Worm (Caenorhabditis elegans) whole organism, L2 larva: ENCODE measurements around the gene wdfy-2.

Experiments
- C34F6.9 ChIP-seq: fragments of 150-350 bp; optimal IDR thresholded peaks from 2 replicates; lab custom pipeline; 2014; ENCODE audit warnings: missing biosample characterization, missing genetic modification characterization
- F13H6.1 ChIP-seq: sonication (generic microtip); optimal IDR thresholded peaks from 2 replicates; lab custom pipeline; 2016; ENCODE audit warnings: missing genetic modification characterization, missing compliant biosample characterization
- Y55F3AM.14 ChIP-seq: fragments of 200-800 bp; sonication (Bioruptor generic); optimal IDR thresholded peaks from 2 replicates; lab custom pipeline; 2018; ENCODE audit warnings: mild to moderate bottlenecking, missing genetic modification characterization, missing compliant biosample characterization
- ZK546.5 ChIP-seq: sonication (generic microtip); optimal IDR thresholded peaks from 2 replicates; lab custom pipeline; 2017; ENCODE audit warnings: missing biosample characterization, missing genetic modification characterization
- alr-1 ChIP-seq: fragments of 150-350 bp; optimal IDR thresholded peaks from 2 replicates; lab custom pipeline; 2014; ENCODE audit warnings: missing biosample characterization, missing genetic modification characterization
- aly-2 ChIP-seq: fragments of 150-350 bp; optimal IDR thresholded peaks from 2 replicates; lab custom pipeline; 2014; ENCODE audit warnings: missing biosample characterization, missing genetic modification characterization
- blmp-1 ChIP-seq: sonication (generic microtip); optimal IDR thresholded peaks from 2 replicates; lab custom pipeline; 2017; ENCODE audit warnings: missing genetic modification characterization, mild to moderate bottlenecking, missing compliant biosample characterization, antibody characterized with exemption, moderate library complexity; ENCODE audit not compliant: insufficient read depth
- ceh-16 ChIP-seq: fragments of 150-350 bp; optimal IDR thresholded peaks from 2 replicates; lab custom pipeline; 2014; ENCODE audit warnings: missing biosample characterization, missing genetic modification characterization
- ceh-82 ChIP-seq: fragments of 150-350 bp; optimal IDR thresholded peaks from 2 replicates; lab custom pipeline; 2014; ENCODE audit warnings: missing biosample characterization, missing genetic modification characterization
- crh-2 ChIP-seq: sonication (generic microtip); optimal IDR thresholded peaks from 2 replicates; lab custom pipeline; 2017; ENCODE audit warnings: missing biosample characterization, missing genetic modification characterization
- dmd-4 ChIP-seq: sonication (generic microtip); optimal IDR thresholded peaks from 2 replicates; lab custom pipeline; 2017; ENCODE audit warnings: missing biosample characterization, missing genetic modification characterization
- egl-27 ChIP-seq: sonication (generic microtip); optimal IDR thresholded peaks from 3 replicates; lab custom pipeline; 2017; ENCODE audit warnings: missing biosample characterization, missing genetic modification reagents, missing genetic modification characterization
- elt-1 ChIP-seq: fragments of 150-350 bp; optimal IDR thresholded peaks from 2 replicates; lab custom pipeline; 2014; ENCODE audit warnings: missing biosample characterization, missing genetic modification characterization
- elt-3 ChIP-seq: sonication (generic microtip); optimal IDR thresholded peaks from 2 replicates; lab custom pipeline; 2017; ENCODE audit warnings: missing biosample characterization, missing genetic modification characterization
- fos-1 ChIP-seq: fragments of 150-350 bp; optimal IDR thresholded peaks from 2 replicates; lab custom pipeline; 2014; ENCODE audit warnings: missing biosample characterization, missing genetic modification characterization
- gmeb-1 ChIP-seq: fragments of 150-350 bp; optimal IDR thresholded peaks from 2 replicates; lab custom pipeline; 2014; ENCODE audit warnings: missing biosample characterization, missing genetic modification characterization
- lin-11 ChIP-seq: fragments of 150-350 bp; sonication (generic microtip); optimal IDR thresholded peaks from 2 replicates; lab custom pipeline; 2014; ENCODE audit warnings: missing biosample characterization, missing genetic modification characterization, inconsistent platforms, mixed read lengths
- lin-13 ChIP-seq: fragments of 150-350 bp; optimal IDR thresholded peaks from 2 replicates; lab custom pipeline; 2014; ENCODE audit warnings: missing biosample characterization, missing genetic modification reagents, missing genetic modification characterization
- lin-39 ChIP-seq: fragments of 150-350 bp; optimal IDR thresholded peaks from 2 replicates; lab custom pipeline; 2014; ENCODE audit warnings: missing biosample characterization, missing genetic modification reagents, missing genetic modification characterization
- lsy-2 ChIP-seq, 2 experiments: fragments of 150-350 bp in 1 of 2; sonication (generic microtip) in 1 of 2; optimal IDR thresholded peaks; 2 replicates each; lab custom pipeline; 2014 to 2017; ENCODE audit warnings: missing biosample characterization in 2 of 2, missing genetic modification characterization in 2 of 2
- mbf-1 ChIP-seq: sonication (generic microtip); optimal IDR thresholded peaks from 2 replicates; lab custom pipeline; 2017; ENCODE audit warnings: missing biosample characterization, missing genetic modification characterization
- mdl-1 ChIP-seq, 2 experiments: fragments of 150-350 bp in 1 of 2; sonication (generic microtip) in 1 of 2; optimal IDR thresholded peaks; 2 replicates each; lab custom pipeline; 2017; ENCODE audit warnings: missing biosample characterization in 2 of 2, missing genetic modification characterization in 2 of 2
- nhr-10 ChIP-seq: sonication (generic microtip); optimal IDR thresholded peaks from 2 replicates; lab custom pipeline; 2017; ENCODE audit warnings: missing biosample characterization, missing genetic modification characterization
- nhr-11 ChIP-seq: fragments of 150-350 bp; optimal IDR thresholded peaks from 2 replicates; lab custom pipeline; 2014; ENCODE audit warnings: missing biosample characterization, missing genetic modification characterization
- nhr-129 ChIP-seq: fragments of 150-350 bp; optimal IDR thresholded peaks from 2 replicates; lab custom pipeline; 2014; ENCODE audit warnings: missing biosample characterization, missing genetic modification characterization
- nhr-23 ChIP-seq: fragments of 150-350 bp; optimal IDR thresholded peaks from 2 replicates; lab custom pipeline; 2014; ENCODE audit warnings: missing biosample characterization, missing genetic modification reagents, missing genetic modification characterization
- nhr-237 ChIP-seq: fragments of 150-350 bp; optimal IDR thresholded peaks from 2 replicates; lab custom pipeline; 2014; ENCODE audit warnings: missing biosample characterization, missing genetic modification characterization
- nhr-77 ChIP-seq: fragments of 150-350 bp; optimal IDR thresholded peaks from 2 replicates; lab custom pipeline; 2014; ENCODE audit warnings: missing biosample characterization, missing genetic modification characterization
- sem-4 ChIP-seq: fragments of 150-350 bp; optimal IDR thresholded peaks from 2 replicates; lab custom pipeline; 2014; ENCODE audit warnings: missing biosample characterization, missing genetic modification reagents, missing genetic modification characterization
- skn-1 ChIP-seq: sonication (generic microtip); optimal IDR thresholded peaks from 2 replicates; lab custom pipeline; 2017; ENCODE audit warnings: missing biosample characterization, missing genetic modification characterization
- sma-9 ChIP-seq, 2 experiments: fragments of 150-350 bp in 1 of 2; sonication (generic microtip) in 1 of 2; optimal IDR thresholded peaks; 2 replicates each; lab custom pipeline; 2014 to 2016; ENCODE audit warnings: missing genetic modification characterization in 2 of 2, mild to moderate bottlenecking in 1 of 2, missing biosample characterization in 1 of 2, missing compliant biosample characterization in 1 of 2, missing genetic modification reagents in 1 of 2, moderate library complexity in 1 of 2
- snpc-4 ChIP-seq: fragments of 150-350 bp; optimal IDR thresholded peaks from 2 replicates; lab custom pipeline; 2014; ENCODE audit warnings: missing biosample characterization, missing genetic modification characterization
- unc-55 ChIP-seq: fragments of 150-350 bp; sonication (generic microtip); optimal IDR thresholded peaks from 3 replicates; lab custom pipeline; 2014; ENCODE audit warnings: missing biosample characterization, missing genetic modification reagents, missing genetic modification characterization
- unc-62 ChIP-seq: fragments of 150-350 bp; optimal IDR thresholded peaks from 2 replicates; lab custom pipeline; 2014; ENCODE audit warnings: missing biosample characterization, missing genetic modification reagents, missing genetic modification characterization
- zag-1 ChIP-seq: fragments of 150-350 bp; optimal IDR thresholded peaks from 2 replicates; lab custom pipeline; 2014; ENCODE audit warnings: missing biosample characterization, missing genetic modification characterization
- ztf-1 ChIP-seq: fragments of 200-800 bp; sonication (Bioruptor generic); conservative IDR thresholded peaks from 2 replicates; pipeline ENCODE4 v1.3.6; 2022; ENCODE audit warnings: missing genetic modification characterization, missing compliant biosample characterization
- ztf-11 ChIP-seq: sonication (generic microtip); optimal IDR thresholded peaks from 2 replicates; lab custom pipeline; 2017; ENCODE audit warnings: missing biosample characterization, missing genetic modification characterization
- ztf-4 ChIP-seq: fragments of 150-350 bp; optimal IDR thresholded peaks from 2 replicates; lab custom pipeline; 2014; ENCODE audit warnings: missing biosample characterization, missing genetic modification characterization

Gene wdfy-2

DNA sequence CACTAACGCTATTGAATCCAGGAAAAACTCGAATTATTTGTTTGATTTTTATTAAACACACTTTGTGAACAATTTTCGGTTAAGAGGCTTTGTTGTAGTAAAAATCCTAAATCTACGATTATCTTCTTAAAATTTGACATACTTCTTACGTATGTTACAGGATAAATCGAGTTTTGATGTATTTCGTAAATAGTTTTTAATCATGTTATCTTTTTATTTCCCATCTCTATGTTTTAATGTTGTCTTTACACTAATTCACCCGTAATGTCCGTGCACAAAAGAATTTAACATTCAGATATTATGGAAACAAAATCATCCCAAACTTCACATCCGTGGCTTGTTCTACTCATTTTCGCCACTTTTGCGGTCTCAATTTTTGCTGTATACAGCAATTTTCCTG is 4.0 kb downstream of the wdfy-2 start, which contains the start of gene egli-1:
TSS of gene egli-1 (plus strand) at position 301 of the 400 bp plus-strand sequence.
- TF ChIP-seq lin-11 (tag; lab: Kevin White, UChicago) (no peak), dmd-4 (tag; lab: Kevin White, UChicago) (no peak), F13H6.1 (no peak), nhr-10 (tag; lab: Kevin White, UChicago) (no peak), mdl-1 (tag; optimal IDR thresholded peaks at IDR 0.05; lab: Kevin White, UChicago) (no peak), zag-1 (tag; lab: Kevin White, UChicago) (no peak), ztf-1 (GFP tag; lab: Robert Waterston, UW) (no peak), aly-2 (tag; lab: Kevin White, UChicago) (no peak), ztf-4 (tag; lab: Kevin White, UChicago) (no peak), fos-1 (tag; lab: Kevin White, UChicago) (no peak), nhr-129 (tag; lab: Kevin White, UChicago) (no peak), elt-3 (tag; lab: Kevin White, UChicago) (no peak), egl-27 (tag; lab: Kevin White, UChicago) (no peak), ceh-82 (tag; lab: Kevin White, UChicago) (no peak), blmp-1 (tag; lab: Kevin White, UChicago) (no peak)

ce11 chrII:9324824-9325351 is 5.2 kb downstream of the wdfy-2 start, which contains the start of gene eat-3:
Gene eat-3, plus strand, starts transcription at chrII:9324874.
- no peak for TF ChIP-seq elt-3 (tag; lab: Kevin White, UChicago)
- TF ChIP-seq snpc-4 (tag; lab: Kevin White, UChicago): no peak
- peak; percentile 86 for TF ChIP-seq unc-55 (GFP tag; lab: Kevin White, UChicago)
- TF ChIP-seq gmeb-1 (tag; lab: Kevin White, UChicago): no peak
- TF ChIP-seq nhr-11 (tag; lab: Kevin White, UChicago): no peak
- peak; percentile 51 for TF ChIP-seq zag-1 (tag; lab: Kevin White, UChicago)
- no peak for TF ChIP-seq egl-27 (tag; lab: Kevin White, UChicago)
- TF ChIP-seq mbf-1 (tag; lab: Kevin White, UChicago): no peak
- TF ChIP-seq fos-1 (tag; lab: Kevin White, UChicago): peak; percentile 84
- TF ChIP-seq nhr-237 (tag; lab: Kevin White, UChicago): no peak
- no peak for TF ChIP-seq ztf-11
- no peak for TF ChIP-seq ZK546.5 (tag; lab: Kevin White, UChicago)
- TF ChIP-seq nhr-129 (tag; lab: Kevin White, UChicago): peak; percentile 29
- TF ChIP-seq nhr-77 (tag; lab: Kevin White, UChicago): no peak
- no peak for TF ChIP-seq F13H6.1
- no peak for TF ChIP-seq ceh-16 (tag; lab: Kevin White, UChicago)
- TF ChIP-seq unc-62 (GFP tag; lab: Kevin White, UChicago): no peak
- no peak for TF ChIP-seq blmp-1 (tag; lab: Kevin White, UChicago)
- peak in 1 of 2 experiments; percentile 45 for TF ChIP-seq lsy-2 (tag; optimal IDR thresholded peaks at IDR 0.05; lab: Kevin White, UChicago)
- no peak for TF ChIP-seq lin-13 (GFP tag; lab: Kevin White, UChicago)
- TF ChIP-seq sma-9 (GFP tag; optimal IDR thresholded peaks at IDR 0.05; lab: Kevin White, UChicago): peak; percentile 72
- TF ChIP-seq sma-9 (tag; optimal IDR thresholded peaks at IDR 0.05; lab: Kevin White, UChicago): no peak
- no peak for TF ChIP-seq skn-1 (tag; lab: Kevin White, UChicago)
- TF ChIP-seq elt-1 (tag; lab: Kevin White, UChicago): no peak
- TF ChIP-seq Y55F3AM.14 (GFP tag; lab: Kevin White, UChicago): no peak
- no peak for TF ChIP-seq lin-39
- peak; percentile 12 for TF ChIP-seq crh-2 (tag; lab: Kevin White, UChicago)
- TF ChIP-seq alr-1 (tag; lab: Kevin White, UChicago): no peak
- TF ChIP-seq mdl-1 (tag; optimal IDR thresholded peaks at IDR 0.05; lab: Kevin White, UChicago): peak in 1 of 2 experiments; percentile 19
- TF ChIP-seq C34F6.9 (tag; lab: Kevin White, UChicago): peak; percentile 46
- TF ChIP-seq sem-4 (tag; lab: Kevin White, UChicago): peak; percentile 10
- TF ChIP-seq, all 48 proteins: peak for 10

- no peak for TF ChIP-seq nhr-23 (tag; lab: Kevin White, UChicago)
- TF ChIP-seq fos-1 (tag; lab: Kevin White, UChicago): peak; percentile 70
These were observed 5.9 kb downstream of the wdfy-2 start for ce11 chrII:9325555-9325954.
